Worm (Caenorhabditis elegans) whole organism, L4 larva: ENCODE data around the gene dnsn-1.
A peak's percentile ranks its signal among the peaks of the same experiment; 100 is the strongest.

Source experiments
- F37D6.2 ChIP-seq: sonication (generic microtip); optimal IDR thresholded peaks from 2 replicates; lab custom pipeline; 2016; ENCODE audit warnings: mild to moderate bottlenecking, missing genetic modification characterization, missing compliant biosample characterization
- T20F7.1 ChIP-seq: fragments of 200-800 bp; sonication (Bioruptor generic); optimal IDR thresholded peaks from 2 replicates; lab custom pipeline; 2018; ENCODE audit warnings: mild to moderate bottlenecking, missing genetic modification characterization, missing compliant biosample characterization
- Y105C5A.15 ChIP-seq: fragments of 200-800 bp; sonication (Bioruptor generic); IDR thresholded peaks from 2 replicates; pipeline ENCODE4 v1.3.6; 2022; ENCODE audit warnings: missing genetic modification characterization, missing compliant biosample characterization
- ZK337.2 ChIP-seq: fragments of 200-800 bp; sonication (Bioruptor generic); IDR thresholded peaks from 2 replicates; pipeline ENCODE4 v1.3.6; 2022; ENCODE audit warnings: missing genetic modification reagents, missing genetic modification characterization, missing compliant biosample characterization
- ZK546.5 ChIP-seq, 2 experiments: sonication (generic microtip); optimal IDR thresholded peaks; 2 replicates each; lab custom pipeline; 2017; ENCODE audit warnings: missing biosample characterization in 2 of 2, missing genetic modification characterization in 2 of 2
- aha-1 ChIP-seq: fragments of 150-350 bp; peaks from one replicate; lab custom pipeline; 2014; ENCODE audit warnings: missing biosample characterization, missing genetic modification characterization
- aly-2 ChIP-seq: sonication (generic microtip); optimal IDR thresholded peaks from 2 replicates; lab custom pipeline; 2018; ENCODE audit warnings: missing biosample characterization, missing genetic modification characterization
- ama-1 ChIP-seq: fragments of 150-350 bp; optimal IDR thresholded peaks from 2 replicates; lab custom pipeline; 2014; ENCODE audit warnings: inconsistent platforms, mixed read lengths
- attf-4 ChIP-seq: sonication (generic microtip); optimal IDR thresholded peaks from 3 replicates; lab custom pipeline; 2017; ENCODE audit warnings: missing biosample characterization, missing genetic modification characterization
- ceh-62 ChIP-seq: sonication (generic microtip); optimal IDR thresholded peaks from 2 replicates; lab custom pipeline; 2017; ENCODE audit warnings: missing biosample characterization, missing genetic modification characterization
- cey-2 ChIP-seq: sonication (generic microtip); optimal IDR thresholded peaks from 3 replicates; lab custom pipeline; 2017; ENCODE audit warnings: missing genetic modification characterization, mild to moderate bottlenecking, missing compliant biosample characterization, antibody characterized with exemption, borderline replicate concordance; ENCODE audit not compliant: insufficient read depth
- dmd-8 ChIP-seq: fragments of 200-800 bp; sonication (Bioruptor generic); IDR thresholded peaks from 2 replicates; pipeline ENCODE4 v1.3.6; 2022; ENCODE audit warnings: missing genetic modification characterization, missing compliant biosample characterization
- dmd-9 ChIP-seq: fragments of 200-800 bp; sonication (Bioruptor generic); IDR thresholded peaks from 2 replicates; pipeline ENCODE4 v1.3.6; 2022; ENCODE audit warnings: missing genetic modification reagents, missing genetic modification characterization, missing compliant biosample characterization
- dpl-1 ChIP-seq: fragments of 150-350 bp; optimal IDR thresholded peaks from 2 replicates; lab custom pipeline; 2014; ENCODE audit warnings: missing biosample characterization, missing genetic modification reagents, missing genetic modification characterization
- dve-1 ChIP-seq: sonication (generic microtip); optimal IDR thresholded peaks from 2 replicates; lab custom pipeline; 2017; ENCODE audit warnings: antibody characterized with exemption, mild to moderate bottlenecking, missing genetic modification characterization, missing compliant biosample characterization; ENCODE audit not compliant: insufficient read depth
- hif-1 ChIP-seq, 2 experiments: sonication (generic microtip); optimal IDR thresholded peaks; 2 replicates each; lab custom pipeline; 2016 to 2017; ENCODE audit warnings: missing compliant biosample characterization in 2 of 2, missing genetic modification characterization in 2 of 2, missing genetic modification reagents in 2 of 2, missing genotype in 2 of 2, mild to moderate bottlenecking in 1 of 2
- hlh-30 ChIP-seq: sonication (generic microtip); optimal IDR thresholded peaks from 2 replicates; lab custom pipeline; 2017; ENCODE audit warnings: antibody characterized with exemption, mild to moderate bottlenecking, missing genetic modification characterization, missing compliant biosample characterization; ENCODE audit not compliant: insufficient read depth
- jun-1 ChIP-seq: fragments of 150-350 bp; optimal IDR thresholded peaks from 2 replicates; lab custom pipeline; 2014; ENCODE audit warnings: missing biosample characterization, missing genetic modification reagents, missing genetic modification characterization
- lsy-2 ChIP-seq, 2 experiments: fragments of 150-350 bp in 1 of 2; sonication (generic microtip) in 1 of 2; optimal IDR thresholded peaks; 2 replicates each; lab custom pipeline; 2014 to 2017; ENCODE audit warnings: missing biosample characterization in 2 of 2, missing genetic modification characterization in 2 of 2
- mdl-1 ChIP-seq, 2 experiments: fragments of 150-350 bp in 1 of 2; sonication (generic microtip) in 1 of 2; optimal IDR thresholded peaks; 2 replicates each; lab custom pipeline; 2014 to 2017; ENCODE audit warnings: missing biosample characterization in 2 of 2, missing genetic modification characterization in 2 of 2
- mdt-29 ChIP-seq: fragments of 200-800 bp; sonication (Bioruptor generic); IDR thresholded peaks from 2 replicates; pipeline ENCODE4 v1.3.6; 2022; ENCODE audit warnings: missing genetic modification reagents, missing genetic modification characterization, missing compliant biosample characterization
- mep-1 ChIP-seq: fragments of 150-350 bp; sonication (generic microtip); optimal IDR thresholded peaks from 3 replicates; lab custom pipeline; 2014; ENCODE audit warnings: missing biosample characterization, missing genetic modification characterization
- mes-2 ChIP-seq: sonication (generic microtip); optimal IDR thresholded peaks from 2 replicates; lab custom pipeline; 2016; ENCODE audit warnings: missing genotype, mild to moderate bottlenecking, missing genetic modification characterization, missing compliant biosample characterization; ENCODE audit not compliant: poor library complexity, severe bottlenecking
- mxl-3 ChIP-seq: fragments of 200-800 bp; sonication (Bioruptor generic); optimal IDR thresholded peaks from 2 replicates; lab custom pipeline; 2018; ENCODE audit warnings: mild to moderate bottlenecking, missing genetic modification characterization, missing compliant biosample characterization
- nhr-102 ChIP-seq: sonication (generic microtip); optimal IDR thresholded peaks from 2 replicates; lab custom pipeline; 2016; ENCODE audit warnings: mild to moderate bottlenecking, missing genetic modification characterization, moderate library complexity, missing compliant biosample characterization
- nhr-25 ChIP-seq: sonication (generic microtip); optimal IDR thresholded peaks from 2 replicates; lab custom pipeline; 2017; ENCODE audit warnings: missing genetic modification characterization, mild to moderate bottlenecking, missing compliant biosample characterization, antibody characterized with exemption, moderate library complexity, borderline replicate concordance; ENCODE audit not compliant: insufficient read depth
- nhr-41 ChIP-seq: fragments of 200-800 bp; sonication (Bioruptor generic); IDR thresholded peaks from 2 replicates; pipeline ENCODE4 v1.3.6; 2022; ENCODE audit warnings: missing genetic modification reagents, missing genetic modification characterization, missing compliant biosample characterization
- nhr-42 ChIP-seq: fragments of 200-800 bp; sonication (Bioruptor generic); IDR thresholded peaks from 2 replicates; pipeline ENCODE4 v1.3.6; 2022; ENCODE audit warnings: missing genetic modification characterization, missing compliant biosample characterization
- nhr-76 ChIP-seq: fragments of 150-350 bp; optimal IDR thresholded peaks from 2 replicates; lab custom pipeline; 2014; ENCODE audit warnings: missing biosample characterization, missing genetic modification characterization
- nhr-77 ChIP-seq: fragments of 150-350 bp; optimal IDR thresholded peaks from 2 replicates; lab custom pipeline; 2014; ENCODE audit warnings: missing biosample characterization, missing genetic modification characterization
- pha-4 ChIP-seq, 2 experiments: fragments of 150-350 bp in 1 of 2; fragments of 200-800 bp in 1 of 2; sonication (Bioruptor generic) in 1 of 2; IDR thresholded peaks in 1 of 2; optimal IDR thresholded peaks in 1 of 2; 2 replicates each; pipeline versions ENCODE4 v1.3.6 to Lab custom; 2014 to 2022; ENCODE audit warnings: missing genetic modification characterization in 2 of 2, missing genetic modification reagents in 2 of 2, missing biosample characterization in 1 of 2, missing compliant biosample characterization in 1 of 2
- rbr-2 ChIP-seq: sonication (generic microtip); optimal IDR thresholded peaks from 2 replicates; lab custom pipeline; 2016; ENCODE audit warnings: missing genotype, missing genetic modification characterization, missing compliant biosample characterization
- snpc-1.2 ChIP-seq: fragments of 200-800 bp; sonication (Bioruptor generic); IDR thresholded peaks from 2 replicates; pipeline ENCODE4 v1.3.6; 2022; ENCODE audit warnings: missing genetic modification reagents, missing genetic modification characterization, missing compliant biosample characterization
- spr-1 ChIP-seq: sonication (generic microtip); optimal IDR thresholded peaks from 2 replicates; lab custom pipeline; 2016; ENCODE audit warnings: mild to moderate bottlenecking, missing genetic modification characterization, missing compliant biosample characterization
- ztf-11 ChIP-seq: fragments of 150-350 bp; optimal IDR thresholded peaks from 2 replicates; lab custom pipeline; 2014; ENCODE audit warnings: missing biosample characterization, missing genetic modification characterization

Gene dnsn-1

ce11 chrII:372235-372634 lies 38.5 kb downstream of the dnsn-1 start:
- TF ChIP-seq ama-1 = no peak
- TF ChIP-seq spr-1 (tag; lab: Kevin White, UChicago) = no peak
- TF ChIP-seq Y105C5A.15 (GFP tag; lab: Robert Waterston, UW) = no peak
- TF ChIP-seq rbr-2 (tag; lab: Kevin White, UChicago) = no peak
- TF ChIP-seq nhr-102 = no peak
- TF ChIP-seq nhr-25 (tag; lab: Kevin White, UChicago) = no peak
- no peak for TF ChIP-seq dpl-1 (GFP tag; lab: Kevin White, UChicago)
- TF ChIP-seq mdt-29 = no peak
- TF ChIP-seq mep-1 = no peak
- no peak for TF ChIP-seq aly-2 (tag; lab: Kevin White, UChicago)
- no peak for TF ChIP-seq hif-1 (tag; optimal IDR thresholded peaks at IDR 0.05; lab: Kevin White, UChicago)

- TF ChIP-seq nhr-41 (no peak), mdt-29 (no peak), hif-1 (tag; optimal IDR thresholded peaks at IDR 0.05; lab: Kevin White, UChicago) (no peak)
Measured at ce11 chrII:371549-371948, 39.2 kb downstream of the dnsn-1 start.

- TF ChIP-seq ceh-62 (tag; lab: Kevin White, UChicago) (no peak), mxl-3 (GFP tag; lab: Kevin White, UChicago) (no peak), nhr-77 (tag; lab: Kevin White, UChicago) (no peak), dmd-9 (GFP tag; lab: Robert Waterston, UW) (no peak), ZK337.2 (GFP tag; lab: Robert Waterston, UW) (no peak), dmd-8 (GFP tag; lab: Robert Waterston, UW) (no peak), hif-1 (tag; optimal IDR thresholded peaks at IDR 0.05; lab: Kevin White, UChicago) (no peak), mdl-1 (tag; optimal IDR thresholded peaks at IDR 0.05; lab: Kevin White, UChicago) (no peak)
Measured at ce11 chrII:370394-370793, 40.3 kb downstream of the dnsn-1 start.

ce11 chrII:367455-367854 lies 43.3 kb downstream of the dnsn-1 start, which contains the start of gene ptr-3:
Gene ptr-3 (minus strand): TSS chrII:367555.
- TF ChIP-seq nhr-25 (tag; lab: Kevin White, UChicago) = no peak
- TF ChIP-seq mes-2 (tag; lab: Kevin White, UChicago) = no peak
- TF ChIP-seq lsy-2 (tag; optimal IDR thresholded peaks at IDR 0.05; lab: Kevin White, UChicago) = no peak
- no peak for TF ChIP-seq cey-2 (tag; lab: Kevin White, UChicago)
- no peak for TF ChIP-seq jun-1
- TF ChIP-seq T20F7.1 (GFP tag; lab: Kevin White, UChicago) = no peak
- TF ChIP-seq Y105C5A.15 (GFP tag; lab: Robert Waterston, UW) = no peak
- TF ChIP-seq hlh-30 (tag; lab: Kevin White, UChicago) = no peak
- no peak for TF ChIP-seq ZK546.5 (tag; optimal IDR thresholded peaks at IDR 0.05; lab: Kevin White, UChicago)
- TF ChIP-seq ZK337.2 (GFP tag; lab: Robert Waterston, UW) = no peak
- TF ChIP-seq F37D6.2 (tag; lab: Kevin White, UChicago) = no peak
- no peak for TF ChIP-seq ceh-62 (tag; lab: Kevin White, UChicago)
- no peak for TF ChIP-seq snpc-1.2 (GFP tag; lab: Robert Waterston, UW)
- TF ChIP-seq dve-1 (tag; lab: Kevin White, UChicago) = no peak
- TF ChIP-seq nhr-76 = no peak
- no peak for TF ChIP-seq ztf-11
- TF ChIP-seq nhr-42 (GFP tag; lab: Robert Waterston, UW) = no peak

- TF ChIP-seq aha-1 (tag; lab: Kevin White, UChicago) (peak; percentile 46), cey-2 (tag; lab: Kevin White, UChicago) (no peak), pha-4 (GFP tag; IDR thresholded peaks at IDR 0.05; lab: Robert Waterston, UW) (no peak), pha-4 (tag; optimal IDR thresholded peaks at IDR 0.05; lab: Kevin White, UChicago) (no peak), snpc-1.2 (GFP tag; lab: Robert Waterston, UW) (no peak), attf-4 (no peak)
- TF ChIP-seq, all 104 proteins: peak for 1
Measured at ce11 chrII:356969-357368, 53.8 kb downstream of the dnsn-1 start, which contains the start of gene dmsr-4. Gene dmsr-4 (minus strand): TSS chrII:357069.
